Fruit fly (Drosophila melanogaster): ENCODE data around the gene CG14223.

The CG14223 gene

DNA sequence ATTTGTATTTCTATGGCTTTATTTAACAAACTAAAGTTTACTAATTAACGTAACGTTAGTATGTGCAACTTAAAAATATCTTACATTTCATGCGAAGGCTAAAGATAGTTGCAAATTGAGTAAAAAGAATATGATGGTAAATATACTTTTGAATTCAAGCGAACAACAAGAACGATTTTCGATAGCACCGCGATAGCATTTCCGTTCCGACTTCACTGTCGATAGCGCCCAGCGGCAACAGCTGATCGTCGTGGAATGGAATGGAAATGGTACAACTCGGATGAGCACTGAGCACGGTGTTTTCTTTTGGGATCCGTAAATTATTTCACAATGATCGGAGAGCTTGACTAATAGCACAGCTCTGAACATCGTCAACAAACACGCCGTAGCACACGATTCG is 50.3 kb downstream of the CG14223 start (continued):
- peak; percentile 55 for TF ChIP-seq CG2875 (GFP tag; optimal IDR thresholded peaks at IDR 0.05)
- no peak for TF ChIP-seq chif (GFP tag; optimal IDR thresholded peaks at IDR 0.05)
- TF ChIP-seq fu2 (GFP tag; optimal IDR thresholded peaks at IDR 0.05) = no peak
- peak; percentile 61 for TF ChIP-seq CG12391 (tag; optimal IDR thresholded peaks at IDR 0.05)
- TF ChIP-seq CG31388 (GFP tag; optimal IDR thresholded peaks at IDR 0.05) = no peak
- TF ChIP-seq CG9727 (GFP tag; optimal IDR thresholded peaks at IDR 0.05) = peak; percentile 65
- TF ChIP-seq D19A (tag; optimal IDR thresholded peaks at IDR 0.05) = no peak
- TF ChIP-seq exex (tag; optimal IDR thresholded peaks at IDR 0.05) = peak; percentile 7
- peak; percentile 51; the same call in 1 of the 3 replicates for TF ChIP-seq so (GFP tag; IDR thresholded peaks at IDR 0.05)
- peak; percentile 86 for TF ChIP-seq CG17912 (GFP tag; optimal IDR thresholded peaks at IDR 0.05)
- TF ChIP-seq CG10462 (GFP tag; optimal IDR thresholded peaks at IDR 0.05) = no peak
- no peak for TF ChIP-seq CG42726 (GFP tag; IDR thresholded peaks at IDR 0.05; ENCODE audit: partially characterized antibody)
- TF ChIP-seq pita (GFP tag; optimal IDR thresholded peaks at IDR 0.05) = no peak
- TF ChIP-seq Nf-YA (GFP tag; IDR thresholded peaks at IDR 0.05) = no peak
- TF ChIP-seq CG14860 (GFP tag; IDR thresholded peaks at IDR 0.05; ENCODE audit: partially characterized antibody) = 0 out of 3 replicates have a peak, but pooled peaks have one; percentile 7
- TF ChIP-seq CG9876 (GFP tag; optimal IDR thresholded peaks at IDR 0.05) = no peak
- TF ChIP-seq Fer3 (tag; optimal IDR thresholded peaks at IDR 0.05) = peak; percentile 68
- TF ChIP-seq zen2 (GFP tag; IDR thresholded peaks at IDR 0.05; ENCODE audit: partially characterized antibody) = peak; percentile 64; the same call in 2 of the 3 replicates
- TF ChIP-seq Awh (GFP tag; IDR thresholded peaks at IDR 0.05) = peak; percentile 30; the same call in 1 of the 2 replicates
- no peak for TF ChIP-seq Rx (GFP tag; IDR thresholded peaks at IDR 0.05)
- no peak; the same call in 1 of the 2 replicates for TF ChIP-seq ranshi (GFP tag; IDR thresholded peaks at IDR 0.05)
- no peak for TF ChIP-seq run (tag; optimal IDR thresholded peaks at IDR 0.05)
- no peak for TF ChIP-seq ara (GFP tag; IDR thresholded peaks at IDR 0.05)
- TF ChIP-seq Pdp1 (GFP tag; optimal IDR thresholded peaks at IDR 0.05) = peak in 1 of 2 experiments; percentile 39
- TF ChIP-seq schlank (tag; optimal IDR thresholded peaks at IDR 0.05) = peak; percentile 71
- no peak for TF ChIP-seq Blimp-1 (GFP tag; optimal IDR thresholded peaks at IDR 0.05)
- TF ChIP-seq odd (GFP tag; optimal IDR thresholded peaks at IDR 0.05) = peak; percentile 70
- no peak for TF ChIP-seq sna (GFP tag; IDR thresholded peaks at IDR 0.05; ENCODE audit: partially characterized antibody)
- peak; percentile 70 for TF ChIP-seq CG12659 (GFP tag; optimal IDR thresholded peaks at IDR 0.05)
- no peak for TF ChIP-seq CG30431 (GFP tag; optimal IDR thresholded peaks at IDR 0.05)
- TF ChIP-seq ac (GFP tag; optimal IDR thresholded peaks at IDR 0.05) = no peak
- peak; percentile 76 for TF ChIP-seq MBD-R2 (GFP tag; IDR thresholded peaks at IDR 0.05)
- no peak for TF ChIP-seq CG4854 (GFP tag; optimal IDR thresholded peaks at IDR 0.05)
- peak; percentile 61 for TF ChIP-seq Mes4 (GFP tag; optimal IDR thresholded peaks at IDR 0.05)
- TF ChIP-seq CG10979 (tag; optimal IDR thresholded peaks at IDR 0.05) = peak; percentile 45
- no peak for TF ChIP-seq hth (optimal IDR thresholded peaks at IDR 0.05)
- TF ChIP-seq Drgx (GFP tag; IDR thresholded peaks at IDR 0.05) = no peak
- TF ChIP-seq NK7.1 (GFP tag; optimal IDR thresholded peaks at IDR 0.05) = peak; percentile 38
- TF ChIP-seq jumu (GFP tag; optimal IDR thresholded peaks at IDR 0.05) = no peak
- TF ChIP-seq en (GFP tag; optimal IDR thresholded peaks at IDR 0.05) = no peak
- TF ChIP-seq CG3065 (GFP tag; optimal IDR thresholded peaks at IDR 0.05) = no peak
- TF ChIP-seq CG8765 (GFP tag; IDR thresholded peaks at IDR 0.05) = no peak
- peak; percentile 54 for TF ChIP-seq nerfin-1 (tag; optimal IDR thresholded peaks at IDR 0.05)
- TF ChIP-seq Optix (GFP tag; IDR thresholded peaks at IDR 0.05) = no peak
- TF ChIP-seq chn (GFP tag; optimal IDR thresholded peaks at IDR 0.05) = no peak
- no peak for TF ChIP-seq NFAT (GFP tag; IDR thresholded peaks at IDR 0.05)
- peak; percentile 9 for TF ChIP-seq Dad (GFP tag; optimal IDR thresholded peaks at IDR 0.05)
- peak; percentile 76 for TF ChIP-seq CG7271 (tag; optimal IDR thresholded peaks at IDR 0.05)
- TF ChIP-seq lbe (GFP tag; optimal IDR thresholded peaks at IDR 0.05) = peak; percentile 40
- TF ChIP-seq Aef1 (GFP tag; IDR thresholded peaks at IDR 0.05) = no peak
- peak; percentile 36 for TF ChIP-seq trem (tag; optimal IDR thresholded peaks at IDR 0.05)

Measured in whole organism, embryonic.